Fruit fly (Drosophila melanogaster) whole organism, embryonic: ENCODE data around the gene CG14085.

Source experiments
- Atf-2 ChIP-seq: fragments of 200-800 bp; sonication (Bioruptor generic); optimal IDR thresholded peaks from 2 replicates; lab custom pipeline; 2016; ENCODE audit warnings: missing biosample characterization, missing genetic modification characterization
- Atf6 ChIP-seq: fragments of 200-800 bp; sonication (Bioruptor generic); IDR thresholded peaks from 2 replicates; pipeline ENCODE4 v1.3.6; 2022; ENCODE audit warnings: missing biosample characterization, missing genetic modification characterization
- CG10267 ChIP-seq: fragments of 200-800 bp; sonication (Bioruptor generic); optimal IDR thresholded peaks from 2 replicates; lab custom pipeline; 2018; ENCODE audit warnings: missing biosample characterization, mild to moderate bottlenecking, missing genetic modification characterization, moderate library complexity
- CG13424 ChIP-seq: fragments of 200-800 bp; sonication (Bioruptor generic); optimal IDR thresholded peaks from 2 replicates; lab custom pipeline; 2019; ENCODE audit warnings: missing biosample characterization, mild to moderate bottlenecking, missing genetic modification characterization, moderate library complexity
- CG14667 ChIP-seq: fragments of 200-800 bp; sonication (Bioruptor generic); IDR thresholded peaks from 2 replicates; pipeline ENCODE4 v1.3.6; 2022; ENCODE audit warnings: missing biosample characterization, missing genetic modification characterization
- CG15601 ChIP-seq: fragments of 200-800 bp; sonication (Bioruptor generic); optimal IDR thresholded peaks from 3 replicates; lab custom pipeline; 2019; ENCODE audit warnings: missing biosample characterization, mild to moderate bottlenecking, missing genetic modification characterization, moderate library complexity
- CG16813 ChIP-seq: fragments of 200-800 bp; sonication (Bioruptor generic); IDR thresholded peaks from 3 replicates; pipeline ENCODE4 v1.3.6; 2022; ENCODE audit warnings: missing biosample characterization, missing genetic modification characterization; ENCODE audit not compliant: partially characterized antibody
- CG16863 ChIP-seq: fragments of 200-800 bp; sonication (Bioruptor generic); optimal IDR thresholded peaks from 3 replicates; lab custom pipeline; 2016; ENCODE audit warnings: missing biosample characterization, missing genetic modification characterization
- CG17328 ChIP-seq: fragments of 200-800 bp; sonication (Bioruptor generic); IDR thresholded peaks from 2 replicates; pipeline ENCODE4 v1.3.6; 2022; ENCODE audit warnings: missing biosample characterization, missing genetic modification characterization
- CG17912 ChIP-seq: fragments of 200-800 bp; sonication (Bioruptor generic); optimal IDR thresholded peaks from 2 replicates; lab custom pipeline; 2018; ENCODE audit warnings: missing biosample characterization, mild to moderate bottlenecking, missing genetic modification characterization
- CG30431 ChIP-seq: fragments of 200-800 bp; sonication (Bioruptor generic); optimal IDR thresholded peaks from 2 replicates; lab custom pipeline; 2017; ENCODE audit warnings: missing biosample characterization, missing genetic modification characterization
- CG3065 ChIP-seq: fragments of 200-800 bp; sonication (Bioruptor generic); optimal IDR thresholded peaks from 2 replicates; lab custom pipeline; 2016; ENCODE audit warnings: missing biosample characterization, missing genetic modification characterization
- CG32532 ChIP-seq: fragments of 200-800 bp; sonication (Bioruptor generic); IDR thresholded peaks from 2 replicates; pipeline ENCODE4 v1.3.6; 2022; ENCODE audit warnings: missing biosample characterization, missing genetic modification characterization
- CG4282 ChIP-seq: fragments of 200-800 bp; sonication (Bioruptor generic); optimal IDR thresholded peaks from 2 replicates; lab custom pipeline; 2016; ENCODE audit warnings: missing biosample characterization, missing genetic modification characterization
- CG5245 ChIP-seq: fragments of 200-800 bp; sonication (Bioruptor generic); optimal IDR thresholded peaks from 3 replicates; lab custom pipeline; 2016; ENCODE audit warnings: missing biosample characterization, missing genetic modification characterization
- CG7745 ChIP-seq: fragments of 200-800 bp; sonication (Bioruptor generic); optimal IDR thresholded peaks from 2 replicates; lab custom pipeline; 2018; ENCODE audit warnings: missing biosample characterization, mild to moderate bottlenecking, missing genetic modification characterization, moderate library complexity
- CG8359 ChIP-seq: fragments of 200-800 bp; sonication (Bioruptor generic); optimal IDR thresholded peaks from 2 replicates; lab custom pipeline; 2017; ENCODE audit warnings: missing biosample characterization, mild to moderate bottlenecking, missing genetic modification characterization, borderline replicate concordance
- CTCF ChIP-seq: fragments of 200-800 bp; sonication (Bioruptor generic); optimal IDR thresholded peaks from 2 replicates; lab custom pipeline; 2017; ENCODE audit warnings: missing biosample characterization, mild to moderate bottlenecking, missing genetic modification characterization, moderate library complexity
- D ChIP-seq, 2 experiments: fragments of 200-800 bp in 1 of 2; fragments of >200 bp in 1 of 2; sonication (Bioruptor generic) in 1 of 2; optimal IDR thresholded peaks; 2 replicates in 1 of 2; 3 replicates in 1 of 2; lab custom pipeline; 2017; ENCODE audit warnings: mild to moderate bottlenecking in 1 of 2, missing biosample characterization in 1 of 2, missing genetic modification characterization in 1 of 2, missing genetic modification reagents in 1 of 2
- Dref ChIP-seq: fragments of 200-800 bp; sonication (Bioruptor generic); IDR thresholded peaks from 2 replicates; pipeline ENCODE4 v1.3.6; 2022; ENCODE audit warnings: missing biosample characterization, missing genetic modification characterization
- HLH54F ChIP-seq: fragments of 200-800 bp; sonication (Bioruptor generic); optimal IDR thresholded peaks from 3 replicates; lab custom pipeline; 2016; ENCODE audit warnings: missing biosample characterization, missing genetic modification characterization
- HmgZ ChIP-seq: fragments of 200-800 bp; sonication (Bioruptor generic); optimal IDR thresholded peaks from 2 replicates; lab custom pipeline; 2018; ENCODE audit warnings: missing biosample characterization, mild to moderate bottlenecking, missing genetic modification characterization
- Hr3 ChIP-seq: fragments of 200-800 bp; sonication (Bioruptor generic); optimal IDR thresholded peaks from 3 replicates; lab custom pipeline; 2016; ENCODE audit warnings: missing biosample characterization, missing genetic modification characterization
- Jarid2 ChIP-seq: fragments of 200-800 bp; sonication (Bioruptor generic); optimal IDR thresholded peaks from 3 replicates; lab custom pipeline; 2017; ENCODE audit warnings: mild to moderate bottlenecking, missing biosample characterization, missing genetic modification reagents, missing genetic modification characterization
- Max ChIP-seq: fragments of 200-800 bp; sonication (Bioruptor generic); optimal IDR thresholded peaks from 2 replicates; lab custom pipeline; 2016; ENCODE audit warnings: missing biosample characterization, mild to moderate bottlenecking, missing genetic modification characterization
- Scr ChIP-seq: fragments of 200-800 bp; sonication (Bioruptor generic); IDR thresholded peaks from 2 replicates; pipeline ENCODE4 v1.3.6; 2022; ENCODE audit warnings: missing biosample characterization, missing genetic modification characterization; ENCODE audit not compliant: partially characterized antibody
- Six4 ChIP-seq: fragments of 200-800 bp; sonication (Bioruptor generic); optimal IDR thresholded peaks from 2 replicates; lab custom pipeline; 2016; ENCODE audit warnings: missing biosample characterization, missing genetic modification characterization
- Ssrp ChIP-seq: fragments of 200-800 bp; sonication (Bioruptor generic); optimal IDR thresholded peaks from 2 replicates; lab custom pipeline; 2018; ENCODE audit warnings: missing biosample characterization, mild to moderate bottlenecking, missing genetic modification characterization, moderate library complexity
- Tbp ChIP-seq: fragments of >200 bp; optimal IDR thresholded peaks from 2 replicates; lab custom pipeline; 2018; ENCODE audit warnings: missing biosample characterization, missing genetic modification characterization
- br ChIP-seq: fragments of >200 bp; optimal IDR thresholded peaks from 2 replicates; lab custom pipeline; 2017
- bsh ChIP-seq, 2 experiments: fragments of 200-800 bp; sonication (Bioruptor generic); optimal IDR thresholded peaks; 2 replicates each; lab custom pipeline; 2017 to 2018; ENCODE audit warnings: mild to moderate bottlenecking in 2 of 2, missing biosample characterization in 2 of 2, missing genetic modification characterization in 2 of 2, moderate library complexity in 1 of 2
- cato ChIP-seq: fragments of 200-800 bp; sonication (Bioruptor generic); optimal IDR thresholded peaks from 2 replicates; lab custom pipeline; 2016; ENCODE audit warnings: missing biosample characterization, missing genetic modification characterization, borderline replicate concordance
- ci ChIP-seq: fragments of 200-800 bp; sonication (Bioruptor generic); IDR thresholded peaks from 3 replicates; pipeline ENCODE4 v1.3.6; 2022; ENCODE audit warnings: missing biosample characterization, missing genetic modification characterization
- crol ChIP-seq: fragments of 200-800 bp; sonication (Bioruptor generic); IDR thresholded peaks from 2 replicates; pipeline ENCODE4 v1.3.6; 2022; ENCODE audit warnings: missing biosample characterization, missing genetic modification characterization
- dati ChIP-seq: fragments of 200-800 bp; sonication (Bioruptor generic); IDR thresholded peaks from 2 replicates; pipeline ENCODE4 v1.3.6; 2022; ENCODE audit warnings: missing biosample characterization, missing genetic modification characterization
- dmrt11E ChIP-seq: fragments of 200-800 bp; sonication (Bioruptor generic); optimal IDR thresholded peaks from 3 replicates; lab custom pipeline; 2018; ENCODE audit warnings: missing biosample characterization, mild to moderate bottlenecking, missing genetic modification characterization, moderate library complexity
- exex ChIP-seq: fragments of 200-800 bp; sonication (Bioruptor generic); optimal IDR thresholded peaks from 4 replicates; lab custom pipeline; 2018; ENCODE audit warnings: missing biosample characterization, mild to moderate bottlenecking, missing genetic modification characterization, moderate library complexity
- fru ChIP-seq: fragments of >200 bp; optimal IDR thresholded peaks from 2 replicates; lab custom pipeline; 2017
- grau ChIP-seq: fragments of 200-800 bp; optimal IDR thresholded peaks from 3 replicates; lab custom pipeline; 2019; ENCODE audit warnings: missing biosample characterization, mild to moderate bottlenecking, missing genetic modification characterization, moderate library complexity
- h ChIP-seq: fragments of >200 bp; optimal IDR thresholded peaks from 2 replicates; lab custom pipeline; 2017
- hbn ChIP-seq: fragments of 200-800 bp; sonication (Bioruptor generic); IDR thresholded peaks from 2 replicates; pipeline ENCODE4 v1.3.6; 2022; ENCODE audit warnings: missing biosample characterization, missing genetic modification characterization; ENCODE audit not compliant: partially characterized antibody
- jigr1 ChIP-seq: fragments of 200-800 bp; sonication (Bioruptor generic); IDR thresholded peaks from 3 replicates; pipeline ENCODE4 v1.3.6; 2022; ENCODE audit warnings: missing biosample characterization, missing genetic modification characterization
- knrl ChIP-seq: fragments of 200-800 bp; sonication (Bioruptor generic); IDR thresholded peaks from 3 replicates; pipeline ENCODE4 v1.3.6; 2022; ENCODE audit warnings: missing biosample characterization, missing genetic modification characterization; ENCODE audit not compliant: partially characterized antibody
- lbe ChIP-seq: fragments of 200-800 bp; sonication (Bioruptor generic); optimal IDR thresholded peaks from 2 replicates; lab custom pipeline; 2016; ENCODE audit warnings: missing biosample characterization, mild to moderate bottlenecking, missing genetic modification characterization
- mld ChIP-seq: fragments of 200-800 bp; sonication (Bioruptor generic); IDR thresholded peaks from 3 replicates; pipeline ENCODE4 v1.3.6; 2022; ENCODE audit warnings: missing biosample characterization, missing genetic modification characterization; ENCODE audit not compliant: partially characterized antibody
- peb ChIP-seq: fragments of 200-800 bp; sonication (Bioruptor generic); IDR thresholded peaks from 2 replicates; pipeline ENCODE4 v1.3.6; 2022; ENCODE audit warnings: missing biosample characterization, missing genetic modification characterization
- pnt ChIP-seq: fragments of 200-800 bp; sonication (Bioruptor generic); optimal IDR thresholded peaks from 3 replicates; lab custom pipeline; 2016; ENCODE audit warnings: missing biosample characterization, missing genetic modification characterization
- rib ChIP-seq: fragments of 200-800 bp; sonication (Bioruptor generic); IDR thresholded peaks from 2 replicates; pipeline ENCODE4 v1.3.6; 2022; ENCODE audit warnings: missing biosample characterization, missing genetic modification characterization
- sd ChIP-seq: fragments of 200-800 bp; sonication (Bioruptor generic); optimal IDR thresholded peaks from 3 replicates; lab custom pipeline; 2018; ENCODE audit warnings: missing biosample characterization, mild to moderate bottlenecking, missing genetic modification characterization, moderate library complexity
- slp2 ChIP-seq: fragments of 200-800 bp; sonication (Bioruptor generic); optimal IDR thresholded peaks from 2 replicates; lab custom pipeline; 2016; ENCODE audit warnings: missing biosample characterization, missing genetic modification characterization
- sr ChIP-seq: fragments of 200-800 bp; sonication (Bioruptor generic); IDR thresholded peaks from 3 replicates; pipeline ENCODE4 v1.3.6; 2022; ENCODE audit warnings: missing biosample characterization, missing genetic modification characterization
- usp ChIP-seq: fragments of >200 bp; optimal IDR thresholded peaks from 2 replicates; lab custom pipeline; 2017; ENCODE audit warnings: missing biosample characterization, missing genetic modification characterization

Gene CG14085

DNA sequence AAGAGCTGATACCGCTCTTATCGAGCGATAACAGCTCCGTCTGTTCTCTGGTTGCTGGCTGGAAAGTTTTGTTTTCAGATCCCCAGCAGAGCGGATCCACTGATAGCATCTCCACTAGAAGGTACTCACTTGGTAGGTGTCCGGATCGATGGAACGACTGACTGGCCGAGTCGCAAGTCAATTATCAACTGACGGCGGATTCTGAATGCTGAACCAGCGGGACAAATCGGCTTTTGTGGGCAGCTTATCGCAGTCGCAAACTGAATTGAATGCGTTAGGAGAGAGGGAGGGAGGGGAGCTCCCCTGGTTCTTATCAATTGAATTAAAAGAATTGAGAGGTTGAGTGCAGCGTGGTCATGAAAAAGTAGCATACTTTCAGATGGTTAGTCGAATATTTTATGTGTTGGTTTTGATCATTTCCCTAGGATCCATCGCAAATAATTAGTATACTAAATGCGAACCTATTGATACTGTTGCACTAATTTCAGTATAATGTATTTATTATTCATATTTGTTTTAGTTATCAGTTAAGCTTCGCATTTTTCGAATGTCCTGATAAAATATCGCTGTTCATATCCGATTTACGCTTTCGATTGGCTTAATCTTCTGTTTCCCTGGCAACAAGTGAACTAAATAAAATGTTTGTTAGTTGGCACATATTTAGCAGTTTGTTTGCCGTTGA is at the start of gene CG14085, which contains the start of gene Aldh7A1 (continued):
- no peak for TF ChIP-seq D (optimal IDR thresholded peaks at IDR 0.05; lab: Kevin White, UChicago)
- no peak for TF ChIP-seq D (GFP tag; optimal IDR thresholded peaks at IDR 0.05; lab: Kevin White, UChicago)
- TF ChIP-seq sd (tag; lab: Kevin White, UChicago), result no peak
- no peak for TF ChIP-seq CG16863 (GFP tag; lab: Kevin White, UChicago)
- peak; percentile 82 for TF ChIP-seq exex
- TF ChIP-seq knrl (GFP tag; lab: Robert Waterston, UW), result no peak
- TF ChIP-seq CG10267 (tag; lab: Kevin White, UChicago), result no peak
- TF ChIP-seq rib (GFP tag; lab: Robert Waterston, UW), result peak; percentile 62; the same call in 1 of the 2 replicates
- TF ChIP-seq CG8359 (GFP tag; lab: Kevin White, UChicago), result no peak
- no peak for TF ChIP-seq Hr3 (GFP tag; lab: Kevin White, UChicago)
- no peak for TF ChIP-seq CG17328
- TF ChIP-seq Tbp (GFP tag; lab: Kevin White, UChicago), result no peak
- TF ChIP-seq Atf6 (GFP tag; lab: Robert Waterston, UW), result no peak
- no peak for TF ChIP-seq CTCF
- no peak for TF ChIP-seq fru (lab: Kevin White, UChicago)
- no peak for TF ChIP-seq Dref (GFP tag; lab: Robert Waterston, UW)
- no peak for TF ChIP-seq HLH54F (GFP tag; lab: Kevin White, UChicago)
- no peak for TF ChIP-seq CG14667 (GFP tag; lab: Robert Waterston, UW)
- peak; percentile 72 for TF ChIP-seq HmgZ
- TF ChIP-seq ci (GFP tag; lab: Robert Waterston, UW), result no peak
- TF ChIP-seq h (lab: Kevin White, UChicago), result no peak
- no peak for TF ChIP-seq Scr (GFP tag; lab: Robert Waterston, UW)
- TF ChIP-seq mld (GFP tag; lab: Robert Waterston, UW), result no peak
- TF ChIP-seq CG16813, result 0 out of 3 replicates have a peak, but pooled peaks have one; percentile 6
- TF ChIP-seq CG7745 (tag; lab: Kevin White, UChicago), result no peak
- no peak for TF ChIP-seq Atf-2 (GFP tag; lab: Kevin White, UChicago)
- TF ChIP-seq Jarid2 (GFP tag; lab: Kevin White, UChicago), result peak; percentile 65
- no peak for TF ChIP-seq lbe (GFP tag; lab: Kevin White, UChicago)
- TF ChIP-seq sr, result no peak
- no peak for TF ChIP-seq cato
- no peak for TF ChIP-seq dmrt11E (tag; lab: Kevin White, UChicago)
- TF ChIP-seq bsh (GFP tag; optimal IDR thresholded peaks at IDR 0.05; lab: Kevin White, UChicago), result no peak
- TF ChIP-seq usp (GFP tag; lab: Kevin White, UChicago), result no peak
- no peak for TF ChIP-seq CG30431 (GFP tag; lab: Kevin White, UChicago)
- TF ChIP-seq Ssrp (tag; lab: Kevin White, UChicago), result no peak
- TF ChIP-seq pnt (GFP tag; lab: Kevin White, UChicago), result no peak
- TF ChIP-seq CG15601, result peak; percentile 98
- TF ChIP-seq peb (GFP tag; lab: Robert Waterston, UW), result no peak
- TF ChIP-seq slp2 (GFP tag; lab: Kevin White, UChicago), result no peak
- TF ChIP-seq CG32532 (GFP tag; lab: Robert Waterston, UW), result no peak
- TF ChIP-seq Max (GFP tag; lab: Kevin White, UChicago), result peak; percentile 34
- no peak for TF ChIP-seq CG13424 (tag; lab: Kevin White, UChicago)
- no peak for TF ChIP-seq hbn
- no peak for TF ChIP-seq dati
- TF ChIP-seq jigr1 (GFP tag; lab: Robert Waterston, UW), result no peak
- TF ChIP-seq br (lab: Kevin White, UChicago), result no peak
- TF ChIP-seq Six4 (GFP tag; lab: Kevin White, UChicago), result no peak
- peak; percentile 30 for TF ChIP-seq CG17912 (GFP tag; lab: Kevin White, UChicago)
- TF ChIP-seq CG5245 (GFP tag; lab: Kevin White, UChicago), result no peak
- no peak for TF ChIP-seq CG3065 (GFP tag; lab: Kevin White, UChicago)
- TF ChIP-seq grau (tag; lab: Kevin White, UChicago), result no peak
- TF ChIP-seq crol (GFP tag; lab: Robert Waterston, UW), result peak; percentile 99
- TF ChIP-seq CG4282, result no peak
